Worm (Caenorhabditis elegans): ENCODE measurements around the gene F20H11.1.

The F20H11.1 gene

ce11 chrIII:6606641-6607040 lies 14.7 kb upstream of the F20H11.1 start:
- TF ChIP-seq ceh-43 (GFP tag; optimal IDR thresholded peaks at IDR 0.05) (no peak), cnd-1 (tag; optimal IDR thresholded peaks at IDR 0.05) (no peak), elt-3 (tag; optimal IDR thresholded peaks at IDR 0.05) (no peak), mls-2 (tag; optimal IDR thresholded peaks at IDR 0.05) (no peak), bed-3 (GFP tag; optimal IDR thresholded peaks at IDR 0.05) (no peak), ceh-83 (GFP tag; optimal IDR thresholded peaks at IDR 0.05) (no peak), nhr-237 (tag; optimal IDR thresholded peaks at IDR 0.05) (no peak), snpc-4 (tag; optimal IDR thresholded peaks at IDR 0.05) (no peak), zip-8 (tag; optimal IDR thresholded peaks at IDR 0.05) (no peak), ceh-39 (tag; optimal IDR thresholded peaks at IDR 0.05) (no peak), M03D4.4 (tag; optimal IDR thresholded peaks at IDR 0.05) (no peak), mab-5 (tag; optimal IDR thresholded peaks at IDR 0.05) (no peak), lsy-2 (tag; optimal IDR thresholded peaks at IDR 0.05) (no peak)

DNA sequence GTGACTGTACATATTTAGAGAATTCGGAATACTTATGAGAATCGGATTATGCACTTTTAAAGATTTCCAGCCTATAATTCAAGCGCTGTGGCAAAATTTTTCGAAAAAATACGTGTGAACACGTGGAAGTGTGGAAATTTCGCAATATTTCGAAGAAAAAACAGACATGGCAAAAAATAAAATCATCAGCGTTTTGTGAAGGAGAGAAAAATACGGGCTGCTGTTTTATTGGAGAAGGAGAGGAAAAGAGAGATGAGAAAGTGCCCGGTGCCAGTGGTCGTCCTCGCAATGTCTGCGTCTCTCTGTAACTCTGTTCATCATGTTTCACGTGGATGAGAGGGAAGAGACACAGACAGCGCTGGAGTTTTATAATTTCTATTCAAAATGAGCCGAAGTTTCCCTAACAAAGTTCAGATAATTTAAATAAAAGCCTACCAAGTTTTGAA lies 14.1 kb upstream of the F20H11.1 start:
- peak; percentile 6 for TF ChIP-seq ceh-39 (tag; optimal IDR thresholded peaks at IDR 0.05)
- TF ChIP-seq unc-62 (GFP tag; optimal IDR thresholded peaks at IDR 0.05): peak; percentile 18
- no peak for TF ChIP-seq sem-2 (GFP tag; optimal IDR thresholded peaks at IDR 0.05)
- TF ChIP-seq ces-1 (GFP tag; optimal IDR thresholded peaks at IDR 0.05): peak; percentile 75
- TF ChIP-seq snpc-4 (tag; optimal IDR thresholded peaks at IDR 0.05): no peak
- peak; percentile 83 for TF ChIP-seq hlh-1 (tag; optimal IDR thresholded peaks at IDR 0.05)

DNA sequence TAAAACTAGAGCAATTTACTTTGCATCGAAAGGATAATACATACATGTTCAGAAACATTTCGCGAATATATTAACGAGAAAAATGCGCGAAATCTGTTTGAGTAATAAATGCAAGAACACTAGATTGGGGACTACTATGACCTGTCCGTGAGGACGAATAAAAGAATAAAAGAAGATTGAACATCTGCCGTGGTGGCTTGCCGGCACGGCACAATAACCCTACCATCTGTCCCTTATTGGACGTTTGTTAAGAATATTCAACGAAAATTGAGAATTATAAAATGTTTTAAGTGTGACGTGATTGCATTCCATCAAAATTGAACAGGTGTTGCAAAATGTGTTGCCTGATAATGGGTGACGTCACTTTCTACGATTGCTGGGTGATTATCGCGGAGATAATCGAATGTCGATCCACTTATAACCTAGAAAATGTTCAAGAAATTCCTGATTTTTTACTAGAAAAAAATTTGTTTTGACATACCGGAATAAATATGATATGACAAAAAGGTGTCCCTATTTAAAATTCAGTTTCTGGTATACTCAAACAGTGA lies 13.5 kb upstream of the F20H11.1 start:
- no peak for TF ChIP-seq pha-4 (tag; optimal IDR thresholded peaks at IDR 0.05)
- TF ChIP-seq ceh-39 (tag; optimal IDR thresholded peaks at IDR 0.05): no peak
- peak; percentile 39 for TF ChIP-seq unc-62 (GFP tag; optimal IDR thresholded peaks at IDR 0.05)
- peak; percentile 98 for TF ChIP-seq lin-32 (GFP tag; optimal IDR thresholded peaks at IDR 0.05)
- TF ChIP-seq sptf-1 (tag; optimal IDR thresholded peaks at IDR 0.05): no peak
- peak; percentile 56 for TF ChIP-seq nhr-2 (tag; optimal IDR thresholded peaks at IDR 0.05)
- TF ChIP-seq blmp-1 (tag; optimal IDR thresholded peaks at IDR 0.05): no peak
- TF ChIP-seq snpc-4 (tag; optimal IDR thresholded peaks at IDR 0.05): no peak
- TF ChIP-seq ceh-83 (GFP tag; optimal IDR thresholded peaks at IDR 0.05): no peak
- peak; percentile 4 for TF ChIP-seq ces-1 (GFP tag; optimal IDR thresholded peaks at IDR 0.05)
- peak; percentile 9 for TF ChIP-seq lin-13 (tag; optimal IDR thresholded peaks at IDR 0.05)
- peak; percentile 53 for TF ChIP-seq mls-2 (tag; optimal IDR thresholded peaks at IDR 0.05)
- peak; percentile 25 for TF ChIP-seq hlh-1 (tag; optimal IDR thresholded peaks at IDR 0.05)
- TF ChIP-seq elt-1 (tag; optimal IDR thresholded peaks at IDR 0.05; ENCODE audit: borderline replicate concordance, insufficient read depth): peak; percentile 88
- peak; percentile 96 for TF ChIP-seq cnd-1 (tag; optimal IDR thresholded peaks at IDR 0.05)

- no peak for TF ChIP-seq elt-1 (tag; optimal IDR thresholded peaks at IDR 0.05; ENCODE audit: borderline replicate concordance, insufficient read depth)
- no peak for TF ChIP-seq blmp-1 (tag; optimal IDR thresholded peaks at IDR 0.05)
- TF ChIP-seq ztf-11 (tag; optimal IDR thresholded peaks at IDR 0.05): no peak
- no peak for TF ChIP-seq tbx-8 (GFP tag; optimal IDR thresholded peaks at IDR 0.05)
- no peak for TF ChIP-seq nhr-12 (tag; optimal IDR thresholded peaks at IDR 0.05)
- no peak for TF ChIP-seq ceh-39 (tag; optimal IDR thresholded peaks at IDR 0.05)
- no peak for TF ChIP-seq nhr-237 (tag; optimal IDR thresholded peaks at IDR 0.05)
- TF ChIP-seq snpc-4 (tag; optimal IDR thresholded peaks at IDR 0.05): no peak
- no peak for TF ChIP-seq lin-13 (tag; optimal IDR thresholded peaks at IDR 0.05)
- TF ChIP-seq pha-4 (tag; optimal IDR thresholded peaks at IDR 0.05): no peak
- TF ChIP-seq sem-2 (GFP tag; optimal IDR thresholded peaks at IDR 0.05): no peak
Measured at ce11 chrIII:6604317-6604716, 12.3 kb upstream of the F20H11.1 start.

DNA sequence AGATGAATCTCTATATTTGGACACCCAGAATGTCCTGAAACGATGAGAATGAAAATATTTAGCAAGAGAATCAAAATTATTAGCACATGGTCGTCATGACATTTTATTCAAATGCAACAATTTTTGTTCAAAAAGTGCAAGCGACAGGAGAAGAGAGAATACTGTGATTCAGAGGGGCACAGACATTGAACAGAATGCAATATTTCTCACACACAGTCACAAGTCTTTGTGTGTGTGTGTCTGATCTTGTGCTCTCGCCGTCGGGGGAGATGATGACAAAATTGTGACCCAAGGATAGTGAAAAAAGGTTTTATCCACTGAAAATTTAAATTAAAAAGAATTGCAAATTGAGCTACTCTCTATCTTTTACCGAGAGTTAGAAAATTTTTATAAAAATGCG lies 11.2 kb upstream of the F20H11.1 start:
- TF ChIP-seq flh-1 (GFP tag; optimal IDR thresholded peaks at IDR 0.05) (no peak), ztf-11 (tag; optimal IDR thresholded peaks at IDR 0.05) (no peak), lin-13 (tag; optimal IDR thresholded peaks at IDR 0.05) (no peak), ceh-43 (GFP tag; optimal IDR thresholded peaks at IDR 0.05) (no peak), elt-3 (tag; optimal IDR thresholded peaks at IDR 0.05) (no peak), sem-2 (GFP tag; optimal IDR thresholded peaks at IDR 0.05) (no peak), sptf-1 (tag; optimal IDR thresholded peaks at IDR 0.05) (no peak), ham-2 (GFP tag; optimal IDR thresholded peaks at IDR 0.05) (no peak), nhr-76 (tag; optimal IDR thresholded peaks at IDR 0.05) (no peak), blmp-1 (tag; optimal IDR thresholded peaks at IDR 0.05) (no peak), lin-32 (GFP tag; optimal IDR thresholded peaks at IDR 0.05) (no peak), lsy-2 (tag; optimal IDR thresholded peaks at IDR 0.05) (no peak), ceh-83 (GFP tag; optimal IDR thresholded peaks at IDR 0.05) (no peak), nhr-2 (tag; optimal IDR thresholded peaks at IDR 0.05) (no peak), pha-4 (tag; optimal IDR thresholded peaks at IDR 0.05) (no peak), ceh-39 (tag; optimal IDR thresholded peaks at IDR 0.05) (no peak), M03D4.4 (tag; optimal IDR thresholded peaks at IDR 0.05) (no peak), ces-1 (GFP tag; optimal IDR thresholded peaks at IDR 0.05) (no peak)
